Fruit fly (Drosophila melanogaster) whole organism, embryonic: ENCODE data around the gene CG14327.

Source experiments
- Aef1 ChIP-seq: fragments of 200-800 bp; sonication (Bioruptor generic); IDR thresholded peaks from 3 replicates; pipeline ENCODE4 v1.3.6; 2022; ENCODE audit warnings: missing biosample characterization, missing genetic modification characterization
- Bdp1 ChIP-seq: fragments of 200-800 bp; sonication (Bioruptor generic); optimal IDR thresholded peaks from 3 replicates; lab custom pipeline; 2016; ENCODE audit warnings: missing biosample characterization, missing genetic modification characterization
- CG14050 ChIP-seq: fragments of 200-800 bp; sonication (Bioruptor generic); IDR thresholded peaks from 3 replicates; pipeline ENCODE4 v1.3.6; 2022; ENCODE audit warnings: missing biosample characterization, missing genetic modification characterization
- CG14965 ChIP-seq: fragments of 200-800 bp; sonication (Bioruptor generic); optimal IDR thresholded peaks from 2 replicates; lab custom pipeline; 2016; ENCODE audit warnings: missing biosample characterization, missing genetic modification characterization, borderline replicate concordance
- CG16815 ChIP-seq: fragments of 200-800 bp; sonication (Bioruptor generic); optimal IDR thresholded peaks from 3 replicates; lab custom pipeline; 2017; ENCODE audit warnings: missing biosample characterization, mild to moderate bottlenecking, missing genetic modification characterization
- CG17359 ChIP-seq: fragments of 200-800 bp; sonication (Bioruptor generic); optimal IDR thresholded peaks from 3 replicates; lab custom pipeline; 2018; ENCODE audit warnings: missing biosample characterization, mild to moderate bottlenecking, missing genetic modification characterization, moderate library complexity
- CG1792 ChIP-seq: fragments of 200-800 bp; sonication (Bioruptor generic); optimal IDR thresholded peaks from 2 replicates; lab custom pipeline; 2016; ENCODE audit warnings: missing biosample characterization, missing genetic modification characterization
- CG18011 ChIP-seq: fragments of 200-800 bp; sonication (Bioruptor generic); optimal IDR thresholded peaks from 2 replicates; lab custom pipeline; 2017; ENCODE audit warnings: missing biosample characterization, missing genetic modification characterization, mild to moderate bottlenecking, moderate library complexity, missing genotype
- CG2120 ChIP-seq: fragments of 200-800 bp; sonication (Bioruptor generic); optimal IDR thresholded peaks from 3 replicates; lab custom pipeline; 2016; ENCODE audit warnings: missing biosample characterization, missing genetic modification characterization
- CG30403 ChIP-seq: fragments of 200-800 bp; sonication (Bioruptor generic); optimal IDR thresholded peaks from 3 replicates; lab custom pipeline; 2016; ENCODE audit warnings: missing biosample characterization, missing genetic modification characterization
- CG34376 ChIP-seq: fragments of 200-800 bp; sonication (Bioruptor generic); optimal IDR thresholded peaks from 2 replicates; lab custom pipeline; 2018; ENCODE audit warnings: missing biosample characterization, mild to moderate bottlenecking, missing genetic modification characterization
- CG34422 ChIP-seq: fragments of 200-800 bp; sonication (Bioruptor generic); IDR thresholded peaks from 3 replicates; pipeline ENCODE4 v1.3.6; 2022; ENCODE audit warnings: missing biosample characterization, missing genetic modification characterization
- CG42726 ChIP-seq: fragments of 200-800 bp; sonication (Bioruptor generic); IDR thresholded peaks from 2 replicates; pipeline ENCODE4 v1.3.6; 2022; ENCODE audit warnings: missing biosample characterization, missing genetic modification characterization; ENCODE audit not compliant: partially characterized antibody
- CG5245 ChIP-seq: fragments of 200-800 bp; sonication (Bioruptor generic); optimal IDR thresholded peaks from 3 replicates; lab custom pipeline; 2016; ENCODE audit warnings: missing biosample characterization, missing genetic modification characterization
- CG6272 ChIP-seq: fragments of 200-800 bp; sonication (Bioruptor generic); IDR thresholded peaks from 2 replicates; pipeline ENCODE4 v1.3.6; 2022; ENCODE audit warnings: missing biosample characterization, missing genetic modification characterization
- CG6689 ChIP-seq: fragments of 200-800 bp; sonication (Bioruptor generic); IDR thresholded peaks from 2 replicates; pipeline ENCODE4 v1.3.6; 2022; ENCODE audit warnings: missing biosample characterization, missing genetic modification characterization
- CG6791 ChIP-seq: fragments of 200-800 bp; sonication (Bioruptor generic); IDR thresholded peaks from 3 replicates; pipeline ENCODE4 v1.3.6; 2022; ENCODE audit warnings: missing biosample characterization, missing genetic modification characterization; ENCODE audit not compliant: partially characterized antibody
- CG7963 ChIP-seq: fragments of 200-800 bp; sonication (Bioruptor generic); IDR thresholded peaks from 3 replicates; pipeline ENCODE4 v1.3.6; 2022; ENCODE audit warnings: missing biosample characterization, missing genetic modification characterization; ENCODE audit not compliant: partially characterized antibody
- CG8290 ChIP-seq, 3 experiments: fragments of 200-800 bp; sonication (Bioruptor generic); optimal IDR thresholded peaks; 2 replicates each; lab custom pipeline; 2016 to 2019; ENCODE audit warnings: missing biosample characterization in 3 of 3, missing genetic modification characterization in 3 of 3, mild to moderate bottlenecking in 2 of 3, moderate library complexity in 1 of 3
- Eip74EF ChIP-seq, 2 experiments: fragments of 200-800 bp in 1 of 2; fragments of >200 bp in 1 of 2; sonication (Bioruptor generic) in 1 of 2; optimal IDR thresholded peaks; 2 replicates each; lab custom pipeline; 2017 to 2019; ENCODE audit warnings: missing biosample characterization in 2 of 2, missing genetic modification characterization in 2 of 2, mild to moderate bottlenecking in 1 of 2, moderate library complexity in 1 of 2
- Med ChIP-seq: fragments of 200-800 bp; sonication (Bioruptor generic); peaks from one replicate; lab custom pipeline; 2016; ENCODE audit warnings: missing biosample characterization, missing genetic modification characterization, mild to moderate bottlenecking, inconsistent platforms, moderate library complexity
- NC2α ChIP-seq: fragments of 200-800 bp; sonication (Bioruptor generic); optimal IDR thresholded peaks from 2 replicates; lab custom pipeline; 2016; ENCODE audit warnings: missing biosample characterization, missing genetic modification characterization
- Pdp1 ChIP-seq, 2 experiments: fragments of 200-800 bp; sonication (Bioruptor generic); optimal IDR thresholded peaks; 3 replicates each; lab custom pipeline; 2016; ENCODE audit warnings: missing biosample characterization in 2 of 2, missing genetic modification characterization in 2 of 2, mild to moderate bottlenecking in 1 of 2, moderate library complexity in 1 of 2
- Rfx ChIP-seq: fragments of 200-800 bp; sonication (Bioruptor generic); IDR thresholded peaks from 2 replicates; pipeline ENCODE4 v1.3.6; 2022; ENCODE audit warnings: missing biosample characterization, missing genetic modification characterization
- Sry-β ChIP-seq: fragments of 200-800 bp; sonication (Bioruptor generic); optimal IDR thresholded peaks from 2 replicates; lab custom pipeline; 2018; ENCODE audit warnings: missing biosample characterization, mild to moderate bottlenecking, missing genetic modification characterization, moderate library complexity
- Trl ChIP-seq, 3 experiments: fragments of >200 bp in 2 of 3; fragments of 200-800 bp in 1 of 3; sonication (Bioruptor generic) in 1 of 3; optimal IDR thresholded peaks; 2 replicates in 1 of 3; 3 replicates in 2 of 3; lab custom pipeline; 2016 to 2017; ENCODE audit warnings: missing biosample characterization in 1 of 3, missing genetic modification characterization in 1 of 3
- ara ChIP-seq: fragments of 200-800 bp; sonication (Bioruptor generic); IDR thresholded peaks from 2 replicates; pipeline ENCODE4 v1.3.6; 2022; ENCODE audit warnings: missing biosample characterization, missing genetic modification characterization
- bbx ChIP-seq: fragments of 200-800 bp; sonication (Bioruptor generic); IDR thresholded peaks from 2 replicates; pipeline ENCODE4 v1.3.6; 2022; ENCODE audit warnings: missing biosample characterization, missing genetic modification characterization; ENCODE audit not compliant: partially characterized antibody
- cad ChIP-seq: fragments of >200 bp; optimal IDR thresholded peaks from 2 replicates; lab custom pipeline; 2017; ENCODE audit warnings: missing biosample characterization, missing genetic modification characterization
- chif ChIP-seq, 2 experiments: fragments of 200-800 bp; sonication (Bioruptor generic); optimal IDR thresholded peaks; 3 replicates each; lab custom pipeline; 2016; ENCODE audit warnings: missing biosample characterization in 2 of 2, missing genetic modification characterization in 2 of 2
- crc ChIP-seq: fragments of 200-800 bp; sonication (Bioruptor generic); optimal IDR thresholded peaks from 2 replicates; lab custom pipeline; 2016; ENCODE audit warnings: missing biosample characterization, missing genetic modification characterization
- emc ChIP-seq: fragments of 200-800 bp; sonication (Bioruptor generic); optimal IDR thresholded peaks from 2 replicates; lab custom pipeline; 2016; ENCODE audit warnings: missing biosample characterization, missing genetic modification characterization
- gt ChIP-seq: fragments of 200-800 bp; sonication (Bioruptor generic); IDR thresholded peaks from 2 replicates; pipeline ENCODE4 v1.3.6; 2022; ENCODE audit warnings: missing biosample characterization, missing genetic modification characterization
- inv ChIP-seq: fragments of 200-800 bp; sonication (Bioruptor generic); IDR thresholded peaks from 2 replicates; pipeline ENCODE4 v1.3.6; 2022; ENCODE audit warnings: missing biosample characterization, missing genetic modification characterization; ENCODE audit not compliant: partially characterized antibody
- lab ChIP-seq: fragments of 200-800 bp; sonication (Bioruptor generic); optimal IDR thresholded peaks from 3 replicates; lab custom pipeline; 2017; ENCODE audit warnings: missing biosample characterization, missing genetic modification characterization, mild to moderate bottlenecking, moderate library complexity, missing genetic modification reagents
- lilli ChIP-seq: fragments of 200-800 bp; sonication (Bioruptor generic); optimal IDR thresholded peaks from 3 replicates; lab custom pipeline; 2016; ENCODE audit warnings: missing biosample characterization, missing genetic modification characterization
- lola ChIP-seq, 3 experiments: fragments of >200 bp in 2 of 3; fragments of 200-800 bp in 1 of 3; sonication (Bioruptor generic) in 1 of 3; optimal IDR thresholded peaks; 2 replicates each; lab custom pipeline; 2017 to 2019; ENCODE audit warnings: missing biosample characterization in 3 of 3, missing genetic modification characterization in 3 of 3, mild to moderate bottlenecking in 1 of 3, moderate library complexity in 1 of 3
- mirr ChIP-seq: fragments of 200-800 bp; sonication (Bioruptor generic); optimal IDR thresholded peaks from 3 replicates; lab custom pipeline; 2018; ENCODE audit warnings: missing biosample characterization, mild to moderate bottlenecking, missing genetic modification characterization
- nerfin-2 ChIP-seq: fragments of 200-800 bp; sonication (Bioruptor generic); IDR thresholded peaks from 2 replicates; pipeline ENCODE4 v1.3.6; 2022; ENCODE audit warnings: missing biosample characterization, missing genetic modification characterization; ENCODE audit not compliant: partially characterized antibody
- row ChIP-seq: fragments of 200-800 bp; sonication (Bioruptor generic); IDR thresholded peaks from 3 replicates; pipeline ENCODE4 v1.3.6; 2022; ENCODE audit warnings: missing biosample characterization, missing genetic modification characterization
- slbo ChIP-seq: fragments of 200-800 bp; sonication (Bioruptor generic); IDR thresholded peaks from 2 replicates; pipeline ENCODE4 v1.3.6; 2022; ENCODE audit warnings: missing biosample characterization, missing genetic modification characterization
- sob ChIP-seq: fragments of 200-800 bp; sonication (Bioruptor generic); IDR thresholded peaks from 2 replicates; pipeline ENCODE4 v1.3.6; 2022; ENCODE audit warnings: missing biosample characterization, missing genetic modification characterization
- tll ChIP-seq, 2 experiments: fragments of 200-800 bp in 1 of 2; fragments of >200 bp in 1 of 2; sonication (Bioruptor generic) in 1 of 2; optimal IDR thresholded peaks; 2 replicates each; lab custom pipeline; 2017 to 2019; ENCODE audit warnings: missing biosample characterization in 2 of 2, missing genetic modification characterization in 2 of 2, mild to moderate bottlenecking in 1 of 2, moderate library complexity in 1 of 2
- trh ChIP-seq: fragments of 200-800 bp; sonication (Bioruptor generic); optimal IDR thresholded peaks from 2 replicates; lab custom pipeline; 2016; ENCODE audit warnings: missing biosample characterization, missing genetic modification characterization
- tx ChIP-seq: fragments of 200-800 bp; sonication (Bioruptor generic); optimal IDR thresholded peaks from 2 replicates; lab custom pipeline; 2016; ENCODE audit warnings: missing biosample characterization, missing genetic modification characterization

Gene CG14327

dm6 chr3R:17646102-17647050, 32.9 kb downstream of the CG14327 start:
- TF ChIP-seq CG14050 (GFP tag; lab: Robert Waterston, UW), result no peak
- no peak for TF ChIP-seq trh (GFP tag; lab: Kevin White, UChicago)
- no peak for TF ChIP-seq CG6689 (GFP tag; lab: Robert Waterston, UW)
- TF ChIP-seq CG6791 (GFP tag; lab: Robert Waterston, UW), result peak; percentile 78
- no peak for TF ChIP-seq emc
- TF ChIP-seq CG6272 (GFP tag; lab: Robert Waterston, UW), result 0 out of 2 replicates have a peak, but pooled peaks have one; percentile 15
- peak; percentile 70 for TF ChIP-seq Sry-β (GFP tag; lab: Kevin White, UChicago)
- peak; percentile 64 for TF ChIP-seq nerfin-2
- peak; percentile 19 to 95 for TF ChIP-seq Pdp1 (GFP tag; optimal IDR thresholded peaks at IDR 0.05; lab: Kevin White, UChicago)
- TF ChIP-seq mirr, result no peak
- no peak for TF ChIP-seq tx (GFP tag; lab: Kevin White, UChicago)
- TF ChIP-seq cad, result no peak
- TF ChIP-seq inv (GFP tag; lab: Robert Waterston, UW), result peak; percentile 41; the same call in 1 of the 2 replicates
- TF ChIP-seq row (GFP tag; lab: Robert Waterston, UW), result peak; percentile 58; the same call in 2 of the 3 replicates
- TF ChIP-seq Trl (optimal IDR thresholded peaks at IDR 0.05; lab: Kevin White, UChicago), result no peak
- TF ChIP-seq Trl (GFP tag; optimal IDR thresholded peaks at IDR 0.05; lab: Kevin White, UChicago), result no peak
- TF ChIP-seq CG42726, result peak; percentile 64
- TF ChIP-seq ara (GFP tag; lab: Robert Waterston, UW), result peak; percentile 46; the same call in 1 of the 2 replicates
- peak in 1 of 2 experiments; percentile 36 for TF ChIP-seq tll (GFP tag; optimal IDR thresholded peaks at IDR 0.05; lab: Kevin White, UChicago)
- no peak for TF ChIP-seq CG8290 (GFP tag; optimal IDR thresholded peaks at IDR 0.05; lab: Kevin White, UChicago)
- peak in 1 of 2 experiments; percentile 20 for TF ChIP-seq CG8290 (tag; optimal IDR thresholded peaks at IDR 0.05; lab: Kevin White, UChicago)
- no peak for TF ChIP-seq CG14965
- TF ChIP-seq lab, result peak; percentile 11
- peak; percentile 69 for TF ChIP-seq bbx (GFP tag; lab: Robert Waterston, UW)
- no peak for TF ChIP-seq gt (GFP tag; lab: Robert Waterston, UW)
- no peak for TF ChIP-seq NC2α
- peak; percentile 10 for TF ChIP-seq CG17359
- peak; percentile 37; the same call in 1 of the 2 replicates for TF ChIP-seq sob (GFP tag; lab: Robert Waterston, UW)
- TF ChIP-seq CG30403 (GFP tag; lab: Kevin White, UChicago), result no peak
- peak; percentile 66 for TF ChIP-seq Med
- TF ChIP-seq CG16815 (GFP tag; lab: Kevin White, UChicago), result no peak
- no peak for TF ChIP-seq lola (GFP tag; optimal IDR thresholded peaks at IDR 0.05; lab: Kevin White, UChicago)
- TF ChIP-seq CG5245 (GFP tag; lab: Kevin White, UChicago), result no peak
- no peak for TF ChIP-seq chif (GFP tag; optimal IDR thresholded peaks at IDR 0.05; lab: Kevin White, UChicago)
- peak; percentile 78 for TF ChIP-seq CG34376 (GFP tag; lab: Kevin White, UChicago)
- TF ChIP-seq Aef1, result no peak
- peak; percentile 34; the same call in 1 of the 2 replicates for TF ChIP-seq slbo (GFP tag; lab: Robert Waterston, UW)
- TF ChIP-seq CG1792 (GFP tag; lab: Kevin White, UChicago), result no peak
- TF ChIP-seq CG2120 (GFP tag; lab: Kevin White, UChicago), result peak; percentile 12
- no peak for TF ChIP-seq crc
- no peak for TF ChIP-seq CG18011 (GFP tag; lab: Kevin White, UChicago)
- TF ChIP-seq Bdp1, result peak; percentile 98
- TF ChIP-seq CG7963 (GFP tag; lab: Robert Waterston, UW), result peak; percentile 64; the same call in 1 of the 3 replicates
- TF ChIP-seq CG34422 (GFP tag; lab: Robert Waterston, UW), result 0 out of 3 replicates have a peak, but pooled peaks have one; percentile 9
- peak; percentile 39; the same call in 1 of the 2 replicates for TF ChIP-seq Rfx
- peak; percentile 10 for TF ChIP-seq lilli (GFP tag; lab: Kevin White, UChicago)
- TF ChIP-seq Eip74EF (GFP tag; optimal IDR thresholded peaks at IDR 0.05; lab: Kevin White, UChicago), result peak in 1 of 2 experiments; percentile 20
